Worm (Caenorhabditis elegans) whole organism, L4 larva: ENCODE measurements around the gene thoc-5.

Source experiments
- ceh-28 ChIP-seq: fragments of 150-350 bp; optimal IDR thresholded peaks from 2 replicates; lab custom pipeline; 2014; ENCODE audit warnings: missing biosample characterization, missing genetic modification reagents, missing genetic modification characterization
- fkh-10 ChIP-seq: fragments of 150-350 bp; optimal IDR thresholded peaks from 2 replicates; lab custom pipeline; 2014; ENCODE audit warnings: missing biosample characterization, missing genetic modification reagents, missing genetic modification characterization
- hif-1 ChIP-seq, 2 experiments: sonication (generic microtip); optimal IDR thresholded peaks; 2 replicates each; lab custom pipeline; 2016 to 2017; ENCODE audit warnings: missing compliant biosample characterization in 2 of 2, missing genetic modification characterization in 2 of 2, missing genetic modification reagents in 2 of 2, missing genotype in 2 of 2, mild to moderate bottlenecking in 1 of 2
- jun-1 ChIP-seq: fragments of 150-350 bp; optimal IDR thresholded peaks from 2 replicates; lab custom pipeline; 2014; ENCODE audit warnings: missing biosample characterization, missing genetic modification reagents, missing genetic modification characterization
- lin-1 ChIP-seq: fragments of 200-800 bp; sonication (Bioruptor generic); IDR thresholded peaks from 2 replicates; pipeline ENCODE4 v1.3.6; 2022; ENCODE audit warnings: missing genetic modification reagents, missing genetic modification characterization, missing compliant biosample characterization
- lin-13 ChIP-seq: fragments of 150-350 bp; optimal IDR thresholded peaks from 2 replicates; lab custom pipeline; 2014; ENCODE audit warnings: missing biosample characterization, missing genetic modification reagents, missing genetic modification characterization
- mdt-29 ChIP-seq: fragments of 200-800 bp; sonication (Bioruptor generic); IDR thresholded peaks from 2 replicates; pipeline ENCODE4 v1.3.6; 2022; ENCODE audit warnings: missing genetic modification reagents, missing genetic modification characterization, missing compliant biosample characterization
- nhr-25 ChIP-seq: sonication (generic microtip); optimal IDR thresholded peaks from 2 replicates; lab custom pipeline; 2017; ENCODE audit warnings: missing genetic modification characterization, mild to moderate bottlenecking, missing compliant biosample characterization, antibody characterized with exemption, moderate library complexity, borderline replicate concordance; ENCODE audit not compliant: insufficient read depth
- nhr-76 ChIP-seq: fragments of 150-350 bp; optimal IDR thresholded peaks from 2 replicates; lab custom pipeline; 2014; ENCODE audit warnings: missing biosample characterization, missing genetic modification characterization
- pqm-1 ChIP-seq: sonication (generic microtip); optimal IDR thresholded peaks from 2 replicates; lab custom pipeline; 2017; ENCODE audit warnings: missing biosample characterization, missing genetic modification characterization
- vab-7 ChIP-seq: fragments of 200-800 bp; sonication (Bioruptor generic); IDR thresholded peaks from 2 replicates; pipeline ENCODE4 v1.3.6; 2022; ENCODE audit warnings: missing genetic modification reagents, missing genetic modification characterization, missing compliant biosample characterization

DNA sequence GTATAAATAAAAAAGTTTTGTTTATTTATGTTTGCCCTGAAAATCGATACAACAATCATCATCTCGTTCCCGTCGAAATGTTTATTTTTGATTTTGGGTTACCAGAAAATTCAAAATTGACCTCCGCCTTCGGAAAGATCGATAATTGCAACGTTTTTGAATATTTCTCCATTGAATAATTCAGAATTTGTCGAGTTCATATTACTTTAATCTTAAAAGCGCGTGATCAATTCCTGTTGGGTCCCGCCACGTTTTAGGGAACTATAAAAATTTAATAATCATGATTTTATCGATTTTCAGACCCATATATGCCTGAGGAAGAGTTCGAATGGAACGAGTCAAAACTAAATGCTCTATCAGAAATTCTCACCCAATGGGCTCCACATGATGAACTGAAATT is 22.9 kb downstream of the thoc-5 start, which contains the start of gene sorf-2:
- TF ChIP-seq fkh-10 (no peak), nhr-76 (no peak), nhr-25 (tag; lab: Kevin White, UChicago) (no peak), ceh-28 (tag; lab: Kevin White, UChicago) (no peak), vab-7 (GFP tag; lab: Robert Waterston, UW) (no peak), hif-1 (tag; optimal IDR thresholded peaks at IDR 0.05; lab: Kevin White, UChicago) (no peak), lin-1 (GFP tag; lab: Robert Waterston, UW) (no peak), mdt-29 (GFP tag; lab: Robert Waterston, UW) (no peak), pqm-1 (tag; lab: Kevin White, UChicago) (no peak), jun-1 (tag; lab: Kevin White, UChicago) (no peak), lin-13 (GFP tag; lab: Kevin White, UChicago) (no peak)
